Fruit fly (Drosophila melanogaster): ENCODE measurements around the gene CG7091.

CG7091 gene

dm6 chr3R:13012351-13012750 lies 34.6 kb downstream of the CG7091 start (continued):
- 0 out of 3 replicates have a peak, but pooled peaks have one; percentile 29 for TF ChIP-seq CG7357 (GFP tag; IDR thresholded peaks at IDR 0.05)
- TF ChIP-seq disco-r (GFP tag; optimal IDR thresholded peaks at IDR 0.05): peak; percentile 73
- peak; percentile 73 for TF ChIP-seq cwo (GFP tag; optimal IDR thresholded peaks at IDR 0.05)
- no peak for TF ChIP-seq sc (optimal IDR thresholded peaks at IDR 0.05)
- no peak for TF ChIP-seq sc (GFP tag; optimal IDR thresholded peaks at IDR 0.05)
- TF ChIP-seq Hmx (GFP tag; optimal IDR thresholded peaks at IDR 0.05): no peak
- peak; percentile 3 for TF ChIP-seq mirr (GFP tag; optimal IDR thresholded peaks at IDR 0.05)
- TF ChIP-seq gsb (GFP tag; IDR thresholded peaks at IDR 0.05): peak; percentile 65
- TF ChIP-seq CG3847 (GFP tag; IDR thresholded peaks at IDR 0.05): peak; percentile 52
- peak; percentile 65 for TF ChIP-seq CG17359 (tag; optimal IDR thresholded peaks at IDR 0.05)
- TF ChIP-seq CG14860 (GFP tag; IDR thresholded peaks at IDR 0.05; ENCODE audit: partially characterized antibody): no peak
- peak; percentile 84 for TF ChIP-seq sens (GFP tag)
- no peak for TF ChIP-seq CG16813 (GFP tag; IDR thresholded peaks at IDR 0.05; ENCODE audit: partially characterized antibody)
- no peak; the same call in 1 of the 2 replicates for TF ChIP-seq CG31441 (GFP tag; IDR thresholded peaks at IDR 0.05)
- no peak for TF ChIP-seq Tbp (GFP tag; optimal IDR thresholded peaks at IDR 0.05)
- TF ChIP-seq CG4730 (GFP tag; IDR thresholded peaks at IDR 0.05): 0 out of 2 replicates have a peak, but pooled peaks have one; percentile 31
- peak; percentile 30 for TF ChIP-seq Max (GFP tag; optimal IDR thresholded peaks at IDR 0.05)
- TF ChIP-seq CG13624 (GFP tag; optimal IDR thresholded peaks at IDR 0.05): peak; percentile 60
- TF ChIP-seq pan (optimal IDR thresholded peaks at IDR 0.05): no peak
- peak in 1 of 2 experiments; percentile 78 for TF ChIP-seq pan (GFP tag; optimal IDR thresholded peaks at IDR 0.05 in 1 of 2, IDR thresholded peaks at IDR 0.05 in 1 of 2)
- no peak; the same call in 1 of the 2 replicates for TF ChIP-seq CG6272 (GFP tag; IDR thresholded peaks at IDR 0.05)
- no peak for TF ChIP-seq kah (GFP tag; optimal IDR thresholded peaks at IDR 0.05)
- TF ChIP-seq CG10565 (GFP tag; optimal IDR thresholded peaks at IDR 0.05): no peak
- TF ChIP-seq CG2678 (tag; optimal IDR thresholded peaks at IDR 0.05): peak; percentile 57
- no peak; the same call in 1 of the 2 replicates for TF ChIP-seq peb (GFP tag; IDR thresholded peaks at IDR 0.05)
- peak; percentile 62 for TF ChIP-seq Rx (GFP tag; IDR thresholded peaks at IDR 0.05)
- no peak for TF ChIP-seq CG6683 (GFP tag; optimal IDR thresholded peaks at IDR 0.05)
- TF ChIP-seq CG16815 (GFP tag; optimal IDR thresholded peaks at IDR 0.05): peak; percentile 29
- TF ChIP-seq CG33213 (GFP tag; optimal IDR thresholded peaks at IDR 0.05): peak; percentile 37
- TF ChIP-seq gfzf (GFP tag; optimal IDR thresholded peaks at IDR 0.05): no peak
- TF ChIP-seq pum (GFP tag; optimal IDR thresholded peaks at IDR 0.05): peak; percentile 40
- TF ChIP-seq CG8359 (GFP tag; optimal IDR thresholded peaks at IDR 0.05; ENCODE audit: borderline replicate concordance): no peak
- no peak for TF ChIP-seq CG13894 (tag; optimal IDR thresholded peaks at IDR 0.05)
- peak; percentile 62 for TF ChIP-seq Ets65A (GFP tag)
- peak; percentile 56 for TF ChIP-seq CG7839 (tag; optimal IDR thresholded peaks at IDR 0.05)
- peak; percentile 16 for TF ChIP-seq gcm2 (GFP tag; optimal IDR thresholded peaks at IDR 0.05)
- TF ChIP-seq bigmax (GFP tag; optimal IDR thresholded peaks at IDR 0.05): peak; percentile 13
- peak; percentile 44 for TF ChIP-seq CG9727 (GFP tag; optimal IDR thresholded peaks at IDR 0.05)
- TF ChIP-seq bcd (GFP tag; optimal IDR thresholded peaks at IDR 0.05): peak; percentile 63
- TF ChIP-seq da (GFP tag; optimal IDR thresholded peaks at IDR 0.05): peak; percentile 38
- no peak; the same call in 1 of the 2 replicates for TF ChIP-seq Ravus (GFP tag; IDR thresholded peaks at IDR 0.05)
- TF ChIP-seq bab2 (GFP tag; optimal IDR thresholded peaks at IDR 0.05): peak; percentile 68
- peak; percentile 29 for TF ChIP-seq YL-1 (GFP tag; optimal IDR thresholded peaks at IDR 0.05)
- TF ChIP-seq fu2 (GFP tag; optimal IDR thresholded peaks at IDR 0.05): peak; percentile 53
- no peak for TF ChIP-seq CG2129 (GFP tag; IDR thresholded peaks at IDR 0.05; ENCODE audit: partially characterized antibody)
- no peak for TF ChIP-seq fd102C (GFP tag; optimal IDR thresholded peaks at IDR 0.05)
- TF ChIP-seq croc (GFP tag; conservative IDR thresholded peaks at IDR 0.05): peak; percentile 24; the same call in 2 of the 3 replicates
- peak; percentile 54 for TF ChIP-seq crc (GFP tag; optimal IDR thresholded peaks at IDR 0.05)
- TF ChIP-seq oc (tag; optimal IDR thresholded peaks at IDR 0.05): peak; percentile 58
- TF ChIP-seq row (GFP tag; IDR thresholded peaks at IDR 0.05): peak; percentile 81
- peak; percentile 45 for TF ChIP-seq CG12391 (tag; optimal IDR thresholded peaks at IDR 0.05)
